Worm (Caenorhabditis elegans) whole organism, young adult: Measurements from ENCODE around the gene F09F9.5.

Source experiments
- B0336.3 ChIP-seq: fragments of 200-800 bp; sonication (Bioruptor generic); IDR thresholded peaks from 2 replicates; pipeline ENCODE4 v1.3.6; 2022; ENCODE audit warnings: missing genetic modification characterization, missing compliant biosample characterization
- C06A6.2 ChIP-seq: fragments of 200-800 bp; sonication (Bioruptor generic); conservative IDR thresholded peaks from 2 replicates; pipeline ENCODE4 v1.3.6; 2022; ENCODE audit warnings: missing genetic modification characterization, missing compliant biosample characterization
- F10E7.11 ChIP-seq: sonication (generic microtip); optimal IDR thresholded peaks from 2 replicates; lab custom pipeline; 2017; ENCODE audit warnings: mild to moderate bottlenecking, missing genetic modification characterization, moderate library complexity, missing compliant biosample characterization
- F33H1.4 ChIP-seq: fragments of 200-800 bp; sonication (Bioruptor generic); IDR thresholded peaks from 2 replicates; pipeline ENCODE4 v1.3.6; 2022; ENCODE audit warnings: missing genetic modification reagents, missing genetic modification characterization, missing compliant biosample characterization
- F49E8.2 ChIP-seq: sonication (generic microtip); optimal IDR thresholded peaks from 3 replicates; lab custom pipeline; 2017; ENCODE audit warnings: missing genetic modification characterization, mild to moderate bottlenecking, missing compliant biosample characterization, antibody characterized with exemption, moderate library complexity; ENCODE audit not compliant: insufficient read depth
- F52B5.7 ChIP-seq: sonication (generic microtip); optimal IDR thresholded peaks from 2 replicates; lab custom pipeline; 2016; ENCODE audit warnings: mild to moderate bottlenecking, missing genetic modification characterization, missing compliant biosample characterization
- F57C9.4 ChIP-seq: sonication (generic microtip); optimal IDR thresholded peaks from 2 replicates; lab custom pipeline; 2017; ENCODE audit warnings: mild to moderate bottlenecking, missing genetic modification characterization, missing compliant biosample characterization
- K11D2.4 ChIP-seq: fragments of 200-800 bp; sonication (Bioruptor generic); IDR thresholded peaks from 2 replicates; pipeline ENCODE4 v1.3.6; 2022; ENCODE audit warnings: missing genetic modification reagents, missing genetic modification characterization, missing compliant biosample characterization
- T26A5.8 ChIP-seq: sonication (generic microtip); optimal IDR thresholded peaks from 2 replicates; lab custom pipeline; 2016; ENCODE audit warnings: missing genetic modification characterization, missing compliant biosample characterization
- Y53G8AR.9 ChIP-seq: fragments of 200-800 bp; sonication (Bioruptor generic); conservative IDR thresholded peaks from 2 replicates; pipeline ENCODE4 v1.3.6; 2022; ENCODE audit warnings: missing genetic modification reagents, missing genetic modification characterization, missing compliant biosample characterization
- Y56A3A.18 ChIP-seq: fragments of 200-800 bp; sonication (Bioruptor generic); IDR thresholded peaks from 2 replicates; pipeline ENCODE4 v1.3.6; 2022; ENCODE audit warnings: missing genetic modification reagents, missing genetic modification characterization, missing compliant biosample characterization
- Y79H2A.3 ChIP-seq: fragments of 200-800 bp; sonication (Bioruptor generic); conservative IDR thresholded peaks from 2 replicates; pipeline ENCODE4 v1.3.6; 2022; ENCODE audit warnings: missing genetic modification reagents, missing genetic modification characterization, missing compliant biosample characterization
- Y95B8A.8 ChIP-seq: fragments of 200-800 bp; sonication (Bioruptor generic); IDR thresholded peaks from 2 replicates; pipeline ENCODE4 v1.3.6; 2022; ENCODE audit warnings: missing genetic modification reagents, missing genetic modification characterization, missing compliant biosample characterization
- ama-1 ChIP-seq, 3 experiments: fragments of 150-350 bp in 1 of 3; sonication (generic microtip) in 2 of 3; optimal IDR thresholded peaks; 2 replicates each; lab custom pipeline; 2014 to 2018; ENCODE audit warnings: missing biosample characterization in 2 of 3, missing genetic modification characterization in 2 of 3, missing genetic modification reagents in 2 of 3
- aptf-3 ChIP-seq: fragments of 200-800 bp; sonication (Bioruptor generic); IDR thresholded peaks from 2 replicates; pipeline ENCODE4 v1.3.6; 2022; ENCODE audit warnings: missing genetic modification characterization, missing compliant biosample characterization
- athp-1 ChIP-seq: sonication (generic microtip); optimal IDR thresholded peaks from 2 replicates; lab custom pipeline; 2017; ENCODE audit warnings: mild to moderate bottlenecking, missing genetic modification characterization, missing compliant biosample characterization
- attf-3 ChIP-seq: fragments of 200-800 bp; sonication (Bioruptor generic); conservative IDR thresholded peaks from 2 replicates; pipeline ENCODE4 v1.3.6; 2022; ENCODE audit warnings: missing genetic modification reagents, missing genetic modification characterization, missing compliant biosample characterization
- attf-6 ChIP-seq: fragments of 200-800 bp; sonication (Bioruptor generic); IDR thresholded peaks from 2 replicates; pipeline ENCODE4 v1.3.6; 2022; ENCODE audit warnings: missing genetic modification reagents, missing genetic modification characterization, missing compliant biosample characterization
- ccch-3 ChIP-seq: fragments of 200-800 bp; sonication (Bioruptor generic); optimal IDR thresholded peaks from 2 replicates; lab custom pipeline; 2018; ENCODE audit warnings: mild to moderate bottlenecking, missing genetic modification characterization, missing compliant biosample characterization
- cebp-1 ChIP-seq, 2 experiments: fragments of 200-800 bp in 1 of 2; sonication (Bioruptor generic) in 1 of 2; sonication (generic microtip) in 1 of 2; IDR thresholded peaks in 1 of 2; optimal IDR thresholded peaks in 1 of 2; 2 replicates each; pipeline versions ENCODE4 v1.3.6 to Lab custom; 2017 to 2022; ENCODE audit warnings: missing compliant biosample characterization in 2 of 2, missing genetic modification characterization in 2 of 2, mild to moderate bottlenecking in 1 of 2, missing genetic modification reagents in 1 of 2, moderate library complexity in 1 of 2
- ceh-100 ChIP-seq: fragments of 200-800 bp; sonication (Bioruptor generic); IDR thresholded peaks from 2 replicates; pipeline ENCODE4 v1.3.6; 2022; ENCODE audit warnings: missing genetic modification reagents, missing genetic modification characterization, missing compliant biosample characterization
- dox-1 ChIP-seq: fragments of 200-800 bp; sonication (Bioruptor generic); IDR thresholded peaks from 2 replicates; pipeline ENCODE4 v1.3.6; 2022; ENCODE audit warnings: missing genetic modification reagents, missing genetic modification characterization, missing compliant biosample characterization
- egl-18 ChIP-seq: fragments of 200-800 bp; sonication (Bioruptor generic); IDR thresholded peaks from 2 replicates; pipeline ENCODE4 v1.3.6; 2022; ENCODE audit warnings: missing genetic modification reagents, missing genetic modification characterization, missing compliant biosample characterization
- ekl-4 ChIP-seq: fragments of 200-800 bp; sonication (Bioruptor generic); IDR thresholded peaks from 2 replicates; pipeline ENCODE4 v1.3.6; 2022; ENCODE audit warnings: missing genetic modification reagents, missing genetic modification characterization, missing compliant biosample characterization
- fkh-3 ChIP-seq: sonication (generic microtip); optimal IDR thresholded peaks from 2 replicates; lab custom pipeline; 2016; ENCODE audit warnings: mild to moderate bottlenecking, missing genetic modification characterization, missing compliant biosample characterization
- hmg-20 ChIP-seq: fragments of 200-800 bp; sonication (Bioruptor generic); IDR thresholded peaks from 2 replicates; pipeline ENCODE4 v1.3.6; 2022; ENCODE audit warnings: missing genetic modification reagents, missing genetic modification characterization, missing compliant biosample characterization
- let-526 ChIP-seq: fragments of 200-800 bp; sonication (Bioruptor generic); IDR thresholded peaks from 2 replicates; pipeline ENCODE4 v1.3.6; 2022; ENCODE audit warnings: missing genetic modification reagents, missing genetic modification characterization, missing compliant biosample characterization
- lin-35 ChIP-seq, 3 experiments: fragments of 150-350 bp in 2 of 3; sonication (generic microtip) in 1 of 3; optimal IDR thresholded peaks; 2 replicates each; lab custom pipeline; 2014 to 2018; ENCODE audit warnings: missing biosample characterization in 3 of 3, missing genetic modification characterization in 3 of 3, missing genetic modification reagents in 3 of 3
- madf-3 ChIP-seq: fragments of 200-800 bp; sonication (Bioruptor generic); IDR thresholded peaks from 2 replicates; pipeline ENCODE4 v1.3.6; 2022; ENCODE audit warnings: missing genetic modification reagents, missing genetic modification characterization, missing compliant biosample characterization
- madf-6 ChIP-seq: fragments of 200-800 bp; sonication (Bioruptor generic); IDR thresholded peaks from 2 replicates; pipeline ENCODE4 v1.3.6; 2022; ENCODE audit warnings: missing genetic modification reagents, missing genetic modification characterization, missing compliant biosample characterization
- nhr-120 ChIP-seq: fragments of 200-800 bp; sonication (Bioruptor generic); IDR thresholded peaks from 2 replicates; pipeline ENCODE4 v1.3.6; 2022; ENCODE audit warnings: missing genetic modification characterization, missing compliant biosample characterization
- nhr-27 ChIP-seq: fragments of 200-800 bp; sonication (Bioruptor generic); optimal IDR thresholded peaks from 2 replicates; lab custom pipeline; 2018; ENCODE audit warnings: mild to moderate bottlenecking, missing genetic modification characterization, moderate library complexity, missing compliant biosample characterization
- nhr-80 ChIP-seq: sonication (generic microtip); optimal IDR thresholded peaks from 2 replicates; lab custom pipeline; 2016; ENCODE audit warnings: missing genetic modification characterization, missing compliant biosample characterization
- pha-4 ChIP-seq: fragments of 150-350 bp; sonication (generic microtip); optimal IDR thresholded peaks from 2 replicates; lab custom pipeline; 2014; ENCODE audit warnings: missing biosample characterization, missing genetic modification reagents, missing genetic modification characterization
- snpc-1.1 ChIP-seq: sonication (generic microtip); optimal IDR thresholded peaks from 2 replicates; lab custom pipeline; 2017; ENCODE audit warnings: missing genetic modification characterization, mild to moderate bottlenecking, missing compliant biosample characterization, antibody characterized with exemption, moderate library complexity, missing genotype, missing genetic modification reagents; ENCODE audit not compliant: insufficient read depth
- snpc-1.3 ChIP-seq: sonication (generic microtip); optimal IDR thresholded peaks from 2 replicates; lab custom pipeline; 2017; ENCODE audit warnings: missing genetic modification characterization, mild to moderate bottlenecking, missing compliant biosample characterization, antibody characterized with exemption, moderate library complexity, missing genotype, missing genetic modification reagents; ENCODE audit not compliant: insufficient read depth
- sptf-2 ChIP-seq: fragments of 200-800 bp; sonication (Bioruptor generic); optimal IDR thresholded peaks from 2 replicates; lab custom pipeline; 2018; ENCODE audit warnings: mild to moderate bottlenecking, missing genetic modification characterization, missing compliant biosample characterization
- tbp1 ChIP-seq: fragments of 200-800 bp; sonication (Bioruptor generic); optimal IDR thresholded peaks from 2 replicates; lab custom pipeline; 2018; ENCODE audit warnings: mild to moderate bottlenecking, missing genetic modification characterization, missing compliant biosample characterization
- unc-130 ChIP-seq: sonication (generic microtip); optimal IDR thresholded peaks from 2 replicates; lab custom pipeline; 2016; ENCODE audit warnings: missing genetic modification reagents, missing genetic modification characterization, missing compliant biosample characterization
- unc-62 ChIP-seq: fragments of 150-350 bp; optimal IDR thresholded peaks from 2 replicates; lab custom pipeline; 2014; ENCODE audit warnings: missing biosample characterization, missing genetic modification reagents, missing genetic modification characterization
- zim-3 ChIP-seq: sonication (generic microtip); optimal IDR thresholded peaks from 2 replicates; lab custom pipeline; 2017; ENCODE audit warnings: mild to moderate bottlenecking, missing genetic modification characterization, moderate library complexity, missing compliant biosample characterization
- ztf-3 ChIP-seq: fragments of 200-800 bp; sonication (Bioruptor generic); optimal IDR thresholded peaks from 2 replicates; lab custom pipeline; 2018; ENCODE audit warnings: mild to moderate bottlenecking, missing genetic modification characterization, missing compliant biosample characterization

The F09F9.5 gene

ce11 chrX:4146798-4147543 lies 29.2 kb downstream of the F09F9.5 start:
- TF ChIP-seq attf-6 (no peak), F10E7.11 (no peak), aptf-3 (GFP tag; lab: Robert Waterston, UW) (no peak), C06A6.2 (GFP tag; lab: Robert Waterston, UW) (no peak), snpc-1.3 (tag; lab: Kevin White, UChicago) (no peak), sptf-2 (GFP tag; lab: Kevin White, UChicago) (no peak), zim-3 (tag; lab: Kevin White, UChicago) (no peak), K11D2.4 (GFP tag; lab: Robert Waterston, UW) (no peak), Y53G8AR.9 (GFP tag; lab: Robert Waterston, UW) (peak; percentile 7; the same call in 1 of the 2 replicates), unc-62 (GFP tag; lab: Kevin White, UChicago) (no peak), Y79H2A.3 (no peak), ceh-100 (GFP tag; lab: Robert Waterston, UW) (peak; percentile 12; the same call in 1 of the 2 replicates), attf-3 (GFP tag; lab: Robert Waterston, UW) (no peak), F49E8.2 (tag; lab: Kevin White, UChicago) (no peak), nhr-120 (no peak), ama-1 (optimal IDR thresholded peaks at IDR 0.05; lab: Kevin White, UChicago) (peak; percentile 71), ama-1 (GFP tag; optimal IDR thresholded peaks at IDR 0.05; lab: Kevin White, UChicago) (peak in 1 of 2 experiments; percentile 36), Y56A3A.18 (GFP tag; lab: Robert Waterston, UW) (no peak; the same call in 1 of the 2 replicates), ekl-4 (no peak), pha-4 (tag; lab: Kevin White, UChicago) (no peak), B0336.3 (GFP tag; lab: Robert Waterston, UW) (peak; percentile 4; the same call in 1 of the 2 replicates), egl-18 (no peak), tbp1 (GFP tag; lab: Kevin White, UChicago) (no peak), ztf-3 (GFP tag; lab: Kevin White, UChicago) (no peak), lin-35 (GFP tag; optimal IDR thresholded peaks at IDR 0.05; lab: Kevin White, UChicago) (peak in 1 of 3 experiments; percentile 8)

DNA sequence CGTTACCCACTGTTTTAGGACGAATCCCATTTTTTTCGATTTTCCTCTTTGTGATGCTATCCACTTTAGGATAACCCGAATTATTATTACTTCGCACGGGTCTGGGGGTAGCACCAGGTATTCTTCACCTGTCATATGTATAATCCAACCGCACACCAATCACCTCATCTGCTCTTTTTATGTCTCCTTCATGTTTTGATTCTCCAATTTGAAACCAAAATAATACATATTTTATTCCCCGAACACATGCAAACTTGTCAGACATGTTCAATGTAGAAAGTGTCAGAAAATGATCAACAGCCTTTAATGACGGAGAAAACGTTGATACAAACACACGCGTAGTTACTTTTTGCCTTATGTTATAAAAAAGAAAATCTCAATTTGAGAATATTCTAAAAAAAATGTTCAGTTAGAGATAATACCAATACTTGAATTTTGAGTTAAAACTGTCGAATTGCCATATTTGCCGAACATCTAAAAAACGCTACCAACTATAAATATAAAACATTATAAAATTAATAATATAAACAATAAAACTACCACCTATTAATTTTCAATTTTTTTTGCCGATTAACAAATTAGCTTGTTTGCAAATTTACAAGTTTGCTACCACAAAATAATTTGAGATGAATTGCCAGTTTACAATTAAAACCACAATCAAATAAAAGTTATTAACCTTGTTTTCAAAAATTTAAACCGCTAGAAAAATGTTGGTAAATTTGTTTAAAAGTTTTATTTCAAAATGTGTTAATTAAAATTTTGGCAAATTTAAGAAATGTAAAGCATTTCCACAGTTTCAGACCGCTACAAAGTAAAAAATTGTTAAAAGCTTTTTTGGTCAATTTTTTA lies 30.1 kb downstream of the F09F9.5 start:
- TF ChIP-seq ccch-3 (GFP tag; lab: Kevin White, UChicago) (no peak), snpc-1.1 (tag; lab: Kevin White, UChicago) (no peak), F52B5.7 (tag; lab: Kevin White, UChicago) (peak; percentile 44), ztf-3 (GFP tag; lab: Kevin White, UChicago) (peak; percentile 61), Y95B8A.8 (no peak), dox-1 (GFP tag; lab: Robert Waterston, UW) (peak; percentile 53), cebp-1 (GFP tag; IDR thresholded peaks at IDR 0.05; lab: Robert Waterston, UW) (no peak), cebp-1 (tag; optimal IDR thresholded peaks at IDR 0.05; lab: Kevin White, UChicago) (peak; percentile 60), madf-3 (GFP tag; lab: Robert Waterston, UW) (peak; percentile 70), F57C9.4 (tag; lab: Kevin White, UChicago) (peak; percentile 56), T26A5.8 (tag; lab: Kevin White, UChicago) (no peak), hmg-20 (GFP tag; lab: Robert Waterston, UW) (no peak; the same call in 1 of the 2 replicates), unc-130 (peak; percentile 6), F10E7.11 (peak; percentile 50), attf-3 (GFP tag; lab: Robert Waterston, UW) (no peak), let-526 (GFP tag; lab: Robert Waterston, UW) (0 out of 2 replicates have a peak, but pooled peaks have one; percentile 4), F33H1.4 (GFP tag; lab: Robert Waterston, UW) (no peak), fkh-3 (tag; lab: Kevin White, UChicago) (no peak), nhr-80 (tag; lab: Kevin White, UChicago) (peak; percentile 48), C06A6.2 (GFP tag; lab: Robert Waterston, UW) (peak; percentile 27), nhr-27 (tag; lab: Kevin White, UChicago) (no peak), athp-1 (tag; lab: Kevin White, UChicago) (peak; percentile 75), tbp1 (GFP tag; lab: Kevin White, UChicago) (no peak), madf-6 (GFP tag; lab: Robert Waterston, UW) (peak; percentile 26), snpc-1.3 (tag; lab: Kevin White, UChicago) (no peak), ama-1 (optimal IDR thresholded peaks at IDR 0.05; lab: Kevin White, UChicago) (peak; percentile 12), ama-1 (GFP tag; optimal IDR thresholded peaks at IDR 0.05; lab: Kevin White, UChicago) (no peak)
